Worm (Caenorhabditis elegans): ENCODE results near the gene swt-4.

The swt-4 gene

DNA sequence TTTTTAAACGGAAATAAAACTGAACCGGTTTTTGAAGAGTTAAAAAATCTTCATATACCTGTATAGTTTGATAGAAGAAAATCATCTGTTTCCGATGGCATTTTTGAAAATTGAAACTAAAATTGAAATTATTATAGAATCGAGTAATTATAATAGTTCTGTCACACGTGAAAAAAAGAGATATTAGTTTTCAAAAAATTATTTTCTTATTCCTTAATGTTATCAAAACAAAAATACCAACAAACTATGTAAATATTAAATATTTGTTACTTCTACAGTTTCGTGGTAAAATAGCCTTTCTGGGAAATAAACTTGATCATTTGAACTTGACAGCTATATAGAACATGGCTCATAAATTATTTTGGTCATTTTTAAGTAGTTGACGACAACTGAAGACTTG is at the start of gene swt-4:
Gene swt-4 (minus strand): TSS at position 101 of the 400 bp plus-strand sequence.
- TF ChIP-seq unc-62 (GFP tag; optimal IDR thresholded peaks at IDR 0.05), result no peak

DNA sequence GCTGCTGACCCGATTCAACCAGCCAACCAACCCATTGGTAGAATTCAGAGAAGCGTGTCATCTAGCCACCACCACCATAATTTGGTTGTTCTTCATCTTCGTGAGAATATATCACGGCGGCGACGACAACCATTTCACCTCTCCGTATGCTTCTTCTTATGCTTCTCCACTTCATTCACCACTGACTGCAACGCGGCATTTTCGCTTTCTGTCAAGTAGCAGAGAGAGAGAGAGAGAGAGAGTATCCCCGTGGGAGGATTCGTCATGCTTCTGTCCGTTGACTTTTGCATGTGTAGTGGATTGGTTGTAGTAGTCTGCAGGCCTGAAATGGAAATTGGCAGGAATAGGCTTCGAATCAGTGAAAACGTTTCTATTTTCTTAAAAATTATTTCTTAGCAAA is 43.0 kb upstream of the swt-4 start:
- TF ChIP-seq unc-62 (GFP tag; optimal IDR thresholded peaks at IDR 0.05), result no peak

DNA sequence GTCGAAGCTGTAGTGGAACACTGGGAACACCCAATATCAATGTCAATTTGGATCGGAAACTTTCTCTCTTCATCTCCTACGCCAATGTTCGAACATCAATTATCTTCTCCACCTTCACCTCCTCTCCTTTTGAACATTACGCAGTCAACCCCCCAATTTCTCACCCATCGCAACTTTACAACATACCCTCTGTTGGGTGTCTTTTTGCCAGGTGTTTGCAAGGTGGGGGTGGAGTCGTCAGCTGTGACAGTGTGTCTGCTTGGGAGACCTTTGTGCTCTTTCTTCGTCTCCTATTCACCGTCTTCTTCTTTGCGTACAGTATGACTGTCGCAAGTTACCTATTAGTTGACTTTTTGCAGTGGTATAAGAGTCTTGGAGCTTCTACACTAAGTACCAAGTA is 37.7 kb upstream of the swt-4 start:
- TF ChIP-seq unc-62 (GFP tag; optimal IDR thresholded peaks at IDR 0.05), result no peak

ce11 chrIII:10661292-10661691 is 32.3 kb upstream of the swt-4 start:
- no peak for TF ChIP-seq unc-62 (GFP tag; optimal IDR thresholded peaks at IDR 0.05)

- TF ChIP-seq unc-62 (GFP tag; optimal IDR thresholded peaks at IDR 0.05), result no peak
Observed at ce11 chrIII:10658394-10658793, 29.5 kb upstream of the swt-4 start.

ce11 chrIII:10657661-10658060 is 28.7 kb upstream of the swt-4 start:
- TF ChIP-seq unc-62 (GFP tag; optimal IDR thresholded peaks at IDR 0.05), result no peak

- no peak for TF ChIP-seq unc-62 (GFP tag; optimal IDR thresholded peaks at IDR 0.05)
Observed at ce11 chrIII:10656069-10656468, 27.1 kb upstream of the swt-4 start.

DNA sequence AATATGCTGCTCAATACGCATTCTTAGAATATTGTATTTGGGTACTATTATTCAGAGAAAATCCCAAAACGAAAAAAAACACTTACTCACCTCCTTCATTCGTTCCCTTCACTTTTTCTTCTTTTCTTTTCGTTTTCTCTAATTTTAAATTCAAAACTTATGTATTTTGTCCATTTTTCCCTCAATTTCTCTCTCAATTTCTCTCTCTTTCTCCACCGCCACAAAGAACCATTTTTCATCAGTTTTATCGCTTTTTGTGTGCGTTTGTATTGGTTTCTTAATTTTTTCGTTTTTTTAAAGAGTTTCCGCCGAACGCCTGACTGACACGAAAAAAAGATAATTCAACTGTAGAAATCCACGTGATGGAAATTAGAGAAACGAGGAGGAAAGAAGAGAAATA is 25.8 kb upstream of the swt-4 start, which contains the start of gene cnt-2:
Gene cnt-2 (plus strand): TSS at position 301 of the 400 bp plus-strand sequence.
- no peak for TF ChIP-seq unc-62 (GFP tag; optimal IDR thresholded peaks at IDR 0.05)

DNA sequence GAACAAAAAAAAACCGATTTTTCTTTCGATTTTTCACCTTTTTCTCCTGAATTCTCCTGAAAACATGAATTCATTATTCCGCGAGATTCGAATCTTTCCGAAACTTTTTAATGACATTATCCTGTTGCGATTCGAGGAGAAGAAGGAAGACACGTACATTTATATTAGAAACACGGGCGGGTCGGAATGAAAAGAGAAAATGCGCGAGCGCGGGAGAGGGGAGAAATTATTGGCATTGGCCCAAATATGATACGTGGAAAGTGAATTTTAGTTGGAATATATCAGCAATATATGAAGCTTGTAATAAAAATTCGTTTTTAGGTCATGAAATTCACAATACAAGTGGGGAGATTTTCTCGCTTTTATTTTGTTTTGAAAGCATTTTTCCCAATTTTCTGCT is 24.5 kb upstream of the swt-4 start:
- TF ChIP-seq unc-62 (GFP tag; optimal IDR thresholded peaks at IDR 0.05), result no peak

ce11 chrIII:10652833-10653232 is 23.9 kb upstream of the swt-4 start:
- TF ChIP-seq unc-62 (GFP tag; optimal IDR thresholded peaks at IDR 0.05), result no peak

ce11 chrIII:10651634-10652033 is 22.7 kb upstream of the swt-4 start:
- TF ChIP-seq unc-62 (GFP tag; optimal IDR thresholded peaks at IDR 0.05), result no peak

DNA sequence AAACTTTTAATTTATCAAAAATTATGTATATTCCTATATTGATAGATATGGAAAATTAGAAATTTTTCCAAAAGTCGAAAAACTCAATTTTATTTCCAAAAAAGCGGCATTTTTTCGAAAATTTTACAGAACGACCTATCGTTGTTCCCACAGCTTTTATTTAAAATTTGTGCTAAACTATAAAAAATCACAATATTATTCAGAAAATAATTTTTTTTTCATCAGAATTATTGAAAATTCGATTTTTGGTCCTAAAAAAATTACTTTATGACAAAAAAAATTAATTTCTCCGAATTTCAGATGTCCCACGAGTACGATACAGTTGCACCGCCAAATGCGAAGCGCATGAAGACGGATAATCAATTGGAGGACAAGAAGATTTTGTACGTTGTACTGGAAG is 20.3 kb upstream of the swt-4 start, which contains the start of gene emg-1:
Gene emg-1 (plus strand): TSS at position 301 of the 400 bp plus-strand sequence.
- no peak for TF ChIP-seq unc-62 (GFP tag; optimal IDR thresholded peaks at IDR 0.05)

DNA sequence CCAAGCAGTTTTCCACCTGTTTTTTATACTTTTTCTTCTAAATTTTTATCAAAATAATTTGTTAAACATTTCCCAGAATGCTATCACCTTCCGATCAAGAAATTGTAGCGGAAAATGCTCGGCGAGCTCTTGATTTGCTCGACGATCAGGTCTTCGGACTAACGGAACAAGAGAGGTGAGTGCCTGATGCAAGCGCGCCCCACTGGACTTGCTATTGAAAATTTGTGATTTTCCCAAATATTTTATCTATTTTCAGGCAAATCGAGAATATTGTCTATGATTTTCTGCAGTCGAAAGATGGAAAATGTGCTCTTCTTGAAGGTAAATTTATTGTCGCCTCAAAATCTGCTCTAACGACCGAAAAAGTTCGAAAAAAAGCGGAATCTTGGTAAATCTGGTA is 17.2 kb upstream of the swt-4 start, which contains the start of gene orc-4:
Gene orc-4 (plus strand): TSS at position 77 of the 400 bp plus-strand sequence.
- no peak for TF ChIP-seq unc-62 (GFP tag; optimal IDR thresholded peaks at IDR 0.05)

DNA sequence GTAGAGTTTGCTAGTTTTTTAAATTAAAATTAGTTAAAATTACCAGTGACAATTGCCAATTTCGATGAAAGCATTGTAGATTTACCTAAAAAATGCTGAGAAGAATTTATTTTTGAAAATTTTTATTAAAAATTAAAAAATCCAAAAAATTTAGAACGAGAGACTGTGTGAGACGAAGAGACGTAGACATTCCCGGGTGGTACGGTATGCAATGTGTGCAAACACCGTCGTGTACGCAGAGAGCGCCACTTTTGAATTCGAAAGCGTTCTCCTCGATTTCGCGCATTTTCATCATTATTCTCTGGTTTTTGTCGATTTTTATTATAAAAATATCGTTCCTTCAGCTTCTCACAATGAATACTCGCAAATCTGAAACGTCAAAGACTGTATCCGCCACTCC is 13.8 kb upstream of the swt-4 start, which contains the start of the genes dhs-11 and orc-1:
Gene dhs-11 (minus strand): TSS at position 85 of the 400 bp plus-strand sequence.
Gene orc-1 (plus strand): TSS at position 349 of the 400 bp plus-strand sequence.
- TF ChIP-seq unc-62 (GFP tag; optimal IDR thresholded peaks at IDR 0.05), result no peak

DNA sequence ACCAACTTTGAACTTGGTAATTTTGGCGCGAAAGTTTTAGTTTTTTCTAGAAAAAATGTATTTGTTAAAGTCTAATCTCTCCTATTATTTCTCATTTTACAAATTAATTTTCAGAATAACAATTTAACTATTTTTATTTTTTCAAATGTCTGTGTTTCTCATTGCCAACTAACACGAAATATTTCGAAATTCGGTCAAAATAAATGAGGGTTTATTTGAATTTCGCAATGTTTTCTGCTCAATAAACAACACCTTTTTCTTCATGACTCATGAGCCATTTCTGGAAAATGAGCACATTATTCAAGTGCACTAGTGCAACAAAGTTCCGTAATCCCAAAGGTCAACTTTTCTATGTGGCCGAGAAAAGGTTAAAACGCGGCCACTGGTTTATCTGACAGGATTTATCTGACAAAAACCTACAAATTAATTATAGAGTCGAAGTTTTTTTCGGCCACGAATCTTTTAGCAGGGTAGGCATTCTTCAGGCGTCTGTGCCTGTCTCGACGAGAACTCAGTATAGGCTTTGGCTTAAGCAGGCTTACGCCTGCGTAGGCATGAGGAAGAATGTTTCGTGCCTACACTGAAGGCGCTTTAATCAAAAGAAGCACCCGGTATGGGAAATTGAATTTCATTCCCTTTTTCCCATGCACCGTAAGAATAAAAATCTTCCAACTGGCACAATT is 9.5 kb upstream of the swt-4 start, which contains the start of gene Y39A1A.27:
Gene Y39A1A.27 (plus strand): TSS at position 633 of the 683 bp plus-strand sequence.
- TF ChIP-seq unc-62 (GFP tag; optimal IDR thresholded peaks at IDR 0.05), result no peak

ce11 chrIII:10637933-10638332 is 9.0 kb upstream of the swt-4 start:
- no peak for TF ChIP-seq unc-62 (GFP tag; optimal IDR thresholded peaks at IDR 0.05)

- no peak for TF ChIP-seq unc-62 (GFP tag; optimal IDR thresholded peaks at IDR 0.05)
Observed at ce11 chrIII:10636493-10637031, 7.6 kb upstream of the swt-4 start.
